Fruit fly (Drosophila melanogaster) whole organism, embryonic: ENCODE measurements around the gene CG12075.

Experiments used
- Aef1 ChIP-seq: fragments of 200-800 bp; sonication (Bioruptor generic); IDR thresholded peaks from 3 replicates; pipeline ENCODE4 v1.3.6; 2022; ENCODE audit warnings: missing biosample characterization, missing genetic modification characterization
- Atf6 ChIP-seq: fragments of 200-800 bp; sonication (Bioruptor generic); IDR thresholded peaks from 2 replicates; pipeline ENCODE4 v1.3.6; 2022; ENCODE audit warnings: missing biosample characterization, missing genetic modification characterization
- B-H1 ChIP-seq: fragments of 200-800 bp; sonication (Bioruptor generic); IDR thresholded peaks from 3 replicates; pipeline ENCODE4 v1.3.6; 2022; ENCODE audit warnings: missing biosample characterization, missing genetic modification characterization
- BEAF-32 ChIP-seq: fragments of 200-800 bp; sonication (Bioruptor generic); optimal IDR thresholded peaks from 3 replicates; lab custom pipeline; 2017; ENCODE audit warnings: missing biosample characterization, missing genetic modification characterization, mild to moderate bottlenecking, moderate library complexity, missing genetic modification reagents
- Bgb ChIP-seq: fragments of 200-800 bp; sonication (Bioruptor generic); IDR thresholded peaks from 2 replicates; pipeline ENCODE4 v1.3.6; 2022; ENCODE audit warnings: missing biosample characterization, missing genetic modification characterization; ENCODE audit not compliant: partially characterized antibody
- CG10462 ChIP-seq: fragments of 200-800 bp; sonication (Bioruptor generic); optimal IDR thresholded peaks from 2 replicates; lab custom pipeline; 2016; ENCODE audit warnings: missing biosample characterization, missing genetic modification characterization
- CG12299 ChIP-seq: fragments of 200-800 bp; sonication (Bioruptor generic); optimal IDR thresholded peaks from 2 replicates; lab custom pipeline; 2018; ENCODE audit warnings: missing biosample characterization, mild to moderate bottlenecking, missing genetic modification characterization
- CG15601 ChIP-seq: fragments of 200-800 bp; sonication (Bioruptor generic); optimal IDR thresholded peaks from 3 replicates; lab custom pipeline; 2019; ENCODE audit warnings: missing biosample characterization, mild to moderate bottlenecking, missing genetic modification characterization, moderate library complexity
- CG16815 ChIP-seq: fragments of 200-800 bp; sonication (Bioruptor generic); optimal IDR thresholded peaks from 3 replicates; lab custom pipeline; 2017; ENCODE audit warnings: missing biosample characterization, mild to moderate bottlenecking, missing genetic modification characterization
- CG18262 ChIP-seq: fragments of 200-800 bp; optimal IDR thresholded peaks from 3 replicates; lab custom pipeline; 2019; ENCODE audit warnings: missing biosample characterization, mild to moderate bottlenecking, missing genetic modification characterization, moderate library complexity
- CG2129 ChIP-seq: fragments of 200-800 bp; sonication (Bioruptor generic); IDR thresholded peaks from 2 replicates; pipeline ENCODE4 v1.3.6; 2022; ENCODE audit warnings: missing biosample characterization, missing genetic modification characterization; ENCODE audit not compliant: partially characterized antibody
- CG31365 ChIP-seq: fragments of 200-800 bp; sonication (Bioruptor generic); optimal IDR thresholded peaks from 2 replicates; lab custom pipeline; 2018; ENCODE audit warnings: missing biosample characterization, mild to moderate bottlenecking, missing genetic modification characterization
- CG33213 ChIP-seq: fragments of 200-800 bp; sonication (Bioruptor generic); optimal IDR thresholded peaks from 3 replicates; lab custom pipeline; 2016; ENCODE audit warnings: missing biosample characterization, missing genetic modification characterization
- CG42726 ChIP-seq: fragments of 200-800 bp; sonication (Bioruptor generic); IDR thresholded peaks from 2 replicates; pipeline ENCODE4 v1.3.6; 2022; ENCODE audit warnings: missing biosample characterization, missing genetic modification characterization; ENCODE audit not compliant: partially characterized antibody
- CG6791 ChIP-seq: fragments of 200-800 bp; sonication (Bioruptor generic); IDR thresholded peaks from 3 replicates; pipeline ENCODE4 v1.3.6; 2022; ENCODE audit warnings: missing biosample characterization, missing genetic modification characterization; ENCODE audit not compliant: partially characterized antibody
- CG6854 ChIP-seq: fragments of 200-800 bp; sonication (Bioruptor generic); optimal IDR thresholded peaks from 3 replicates; lab custom pipeline; 2017; ENCODE audit warnings: missing biosample characterization, mild to moderate bottlenecking, missing genetic modification characterization
- CG8089 ChIP-seq: fragments of 200-800 bp; sonication (Bioruptor generic); optimal IDR thresholded peaks from 3 replicates; lab custom pipeline; 2016; ENCODE audit warnings: missing biosample characterization, missing genetic modification characterization
- CG9437 ChIP-seq: fragments of 200-800 bp; sonication (Bioruptor generic); optimal IDR thresholded peaks from 2 replicates; lab custom pipeline; 2018; ENCODE audit warnings: missing biosample characterization, mild to moderate bottlenecking, missing genetic modification characterization
- CG9797 ChIP-seq: fragments of 200-800 bp; sonication (Bioruptor generic); optimal IDR thresholded peaks from 3 replicates; lab custom pipeline; 2018; ENCODE audit warnings: missing biosample characterization, mild to moderate bottlenecking, missing genetic modification characterization
- Lpt ChIP-seq: fragments of >200 bp; optimal IDR thresholded peaks from 2 replicates; lab custom pipeline; 2018; ENCODE audit warnings: missing biosample characterization, missing genetic modification characterization
- NK7.1 ChIP-seq: fragments of 200-800 bp; sonication (Bioruptor generic); optimal IDR thresholded peaks from 3 replicates; lab custom pipeline; 2016; ENCODE audit warnings: missing biosample characterization, missing genetic modification characterization
- PHDP ChIP-seq: fragments of 200-800 bp; sonication (Bioruptor generic); optimal IDR thresholded peaks from 3 replicates; lab custom pipeline; 2018; ENCODE audit warnings: missing biosample characterization, mild to moderate bottlenecking, missing genetic modification characterization, moderate library complexity
- Sox102F ChIP-seq: fragments of 200-800 bp; sonication (Bioruptor generic); optimal IDR thresholded peaks from 2 replicates; lab custom pipeline; 2018; ENCODE audit warnings: missing biosample characterization, mild to moderate bottlenecking, missing genetic modification characterization, moderate library complexity
- Sry-β ChIP-seq: fragments of 200-800 bp; sonication (Bioruptor generic); optimal IDR thresholded peaks from 2 replicates; lab custom pipeline; 2018; ENCODE audit warnings: missing biosample characterization, mild to moderate bottlenecking, missing genetic modification characterization, moderate library complexity
- Trl ChIP-seq, 3 experiments: fragments of >200 bp in 2 of 3; fragments of 200-800 bp in 1 of 3; sonication (Bioruptor generic) in 1 of 3; optimal IDR thresholded peaks; 2 replicates in 1 of 3; 3 replicates in 2 of 3; lab custom pipeline; 2016 to 2017; ENCODE audit warnings: missing biosample characterization in 1 of 3, missing genetic modification characterization in 1 of 3
- cad ChIP-seq: fragments of >200 bp; optimal IDR thresholded peaks from 2 replicates; lab custom pipeline; 2017; ENCODE audit warnings: missing biosample characterization, missing genetic modification characterization
- crp ChIP-seq, 2 experiments: fragments of 200-800 bp; sonication (Bioruptor generic); optimal IDR thresholded peaks; 2 replicates in 1 of 2; 3 replicates in 1 of 2; lab custom pipeline; 2017; ENCODE audit warnings: missing biosample characterization in 2 of 2, missing genetic modification characterization in 2 of 2, mild to moderate bottlenecking in 1 of 2, moderate library complexity in 1 of 2
- dimm ChIP-seq: fragments of 200-800 bp; sonication (Bioruptor generic); IDR thresholded peaks from 2 replicates; pipeline ENCODE4 v1.3.6; 2022; ENCODE audit warnings: missing biosample characterization, missing genetic modification characterization
- fd3F ChIP-seq: fragments of 200-800 bp; sonication (Bioruptor generic); optimal IDR thresholded peaks from 2 replicates; lab custom pipeline; 2018; ENCODE audit warnings: missing biosample characterization, mild to moderate bottlenecking, missing genetic modification characterization, moderate library complexity
- fd64A ChIP-seq: fragments of 200-800 bp; sonication (Bioruptor generic); optimal IDR thresholded peaks from 3 replicates; lab custom pipeline; 2018; ENCODE audit warnings: missing biosample characterization, mild to moderate bottlenecking, missing genetic modification characterization
- gfzf ChIP-seq: fragments of 200-800 bp; sonication (Bioruptor generic); optimal IDR thresholded peaks from 2 replicates; lab custom pipeline; 2016; ENCODE audit warnings: missing biosample characterization, mild to moderate bottlenecking, missing genetic modification characterization, moderate library complexity
- hbn ChIP-seq: fragments of 200-800 bp; sonication (Bioruptor generic); IDR thresholded peaks from 2 replicates; pipeline ENCODE4 v1.3.6; 2022; ENCODE audit warnings: missing biosample characterization, missing genetic modification characterization; ENCODE audit not compliant: partially characterized antibody
- jing ChIP-seq: fragments of 200-800 bp; sonication (Bioruptor generic); optimal IDR thresholded peaks from 2 replicates; lab custom pipeline; 2018; ENCODE audit warnings: missing biosample characterization, mild to moderate bottlenecking, missing genetic modification characterization
- lov ChIP-seq, 2 experiments: fragments of 200-800 bp in 1 of 2; fragments of >200 bp in 1 of 2; sonication (Bioruptor generic) in 1 of 2; IDR thresholded peaks in 1 of 2; optimal IDR thresholded peaks in 1 of 2; 2 replicates in 1 of 2; 3 replicates in 1 of 2; pipeline versions ENCODE4 v1.3.6 to Lab custom; 2017 to 2022; ENCODE audit warnings: missing biosample characterization in 1 of 2, missing genetic modification characterization in 1 of 2
- nau ChIP-seq: fragments of 200-800 bp; sonication (Bioruptor generic); optimal IDR thresholded peaks from 3 replicates; lab custom pipeline; 2017; ENCODE audit warnings: missing biosample characterization, mild to moderate bottlenecking, missing genetic modification characterization, missing genetic modification reagents
- nerfin-1 ChIP-seq: fragments of 200-800 bp; sonication (Bioruptor generic); optimal IDR thresholded peaks from 3 replicates; lab custom pipeline; 2019; ENCODE audit warnings: missing biosample characterization, mild to moderate bottlenecking, missing genetic modification characterization, moderate library complexity
- oc ChIP-seq: fragments of 200-800 bp; sonication (Bioruptor generic); optimal IDR thresholded peaks from 2 replicates; lab custom pipeline; 2018; ENCODE audit warnings: missing biosample characterization, mild to moderate bottlenecking, missing genetic modification characterization, moderate library complexity
- otp ChIP-seq: fragments of 200-800 bp; sonication (Bioruptor generic); IDR thresholded peaks from 3 replicates; pipeline ENCODE4, ENCODE4 v1.3.6; 2022; ENCODE audit warnings: missing biosample characterization, missing genetic modification characterization
- peb ChIP-seq: fragments of 200-800 bp; sonication (Bioruptor generic); IDR thresholded peaks from 2 replicates; pipeline ENCODE4 v1.3.6; 2022; ENCODE audit warnings: missing biosample characterization, missing genetic modification characterization
- scrt ChIP-seq: fragments of 200-800 bp; sonication (Bioruptor generic); optimal IDR thresholded peaks from 2 replicates; lab custom pipeline; 2018; ENCODE audit warnings: missing biosample characterization, mild to moderate bottlenecking, missing genetic modification characterization, moderate library complexity
- sisA ChIP-seq: fragments of 200-800 bp; sonication (Bioruptor generic); IDR thresholded peaks from 2 replicates; pipeline ENCODE4 v1.3.6; 2022; ENCODE audit warnings: missing biosample characterization, missing genetic modification characterization
- sob ChIP-seq: fragments of 200-800 bp; sonication (Bioruptor generic); IDR thresholded peaks from 2 replicates; pipeline ENCODE4 v1.3.6; 2022; ENCODE audit warnings: missing biosample characterization, missing genetic modification characterization
- tna ChIP-seq: fragments of 200-800 bp; sonication (Bioruptor generic); IDR thresholded peaks from 2 replicates; pipeline ENCODE4 v1.3.6; 2022; ENCODE audit warnings: missing biosample characterization, missing genetic modification characterization; ENCODE audit not compliant: partially characterized antibody
- zen2 ChIP-seq: fragments of 200-800 bp; sonication (Bioruptor generic); IDR thresholded peaks from 3 replicates; pipeline ENCODE4 v1.3.6; 2022; ENCODE audit warnings: missing biosample characterization, missing genetic modification characterization; ENCODE audit not compliant: partially characterized antibody
- zf30C ChIP-seq: fragments of 200-800 bp; sonication (Bioruptor generic); optimal IDR thresholded peaks from 3 replicates; lab custom pipeline; 2018; ENCODE audit warnings: missing biosample characterization, mild to moderate bottlenecking, missing genetic modification characterization
- zfh2 ChIP-seq: fragments of 200-800 bp; sonication (Bioruptor generic); optimal IDR thresholded peaks from 2 replicates; lab custom pipeline; 2016; ENCODE audit warnings: missing biosample characterization, missing genetic modification characterization

Gene CG12075

DNA sequence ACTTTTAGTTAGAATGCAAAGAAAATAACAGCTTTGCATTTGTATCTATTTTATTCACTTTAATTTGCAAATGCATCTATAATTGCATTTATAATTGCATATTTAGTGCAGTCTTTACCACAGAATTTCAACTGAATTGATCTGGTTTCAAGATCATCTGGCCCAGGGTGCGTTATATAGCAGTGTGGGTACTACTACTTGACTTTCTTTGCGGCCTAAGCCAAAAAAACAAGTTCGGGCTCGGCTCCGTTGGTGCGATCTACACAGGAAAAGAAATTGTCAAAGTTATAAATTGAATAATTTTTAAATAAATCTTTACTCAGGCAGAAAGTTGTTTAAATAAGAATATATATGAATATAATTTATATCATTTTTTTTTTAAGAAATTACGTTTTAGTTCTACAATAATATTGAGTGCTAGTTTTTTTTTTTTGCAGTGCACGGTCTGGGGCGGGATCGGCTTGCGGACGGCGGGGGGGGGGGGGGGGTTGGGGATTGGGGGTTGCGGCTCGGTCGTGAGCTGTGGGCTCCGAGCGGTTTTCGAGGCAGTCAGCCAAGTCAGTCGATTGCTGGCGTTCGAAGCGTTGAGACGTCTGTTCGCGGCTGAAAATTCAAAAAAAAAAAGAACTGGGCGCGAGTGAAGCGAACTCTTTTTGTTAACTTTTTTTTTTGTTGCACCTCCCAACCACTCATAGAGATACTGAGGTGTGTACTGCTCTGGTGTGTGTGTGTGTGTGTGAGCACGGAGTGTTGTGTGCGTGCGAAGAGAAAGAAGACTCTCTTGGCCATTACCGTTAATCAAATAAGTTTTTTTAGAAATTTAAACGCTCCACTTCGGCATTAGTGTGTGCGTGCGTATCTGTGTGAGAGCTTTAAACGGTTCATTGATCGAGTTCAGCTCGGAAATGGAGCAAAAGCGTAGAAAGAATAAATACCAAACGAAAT, 25.7 kb downstream of the CG12075 start (continued):
- TF ChIP-seq CG33213 (GFP tag; lab: Kevin White, UChicago) (no peak), hbn (GFP tag; lab: Robert Waterston, UW) (no peak), CG31365 (no peak), zfh2 (GFP tag; lab: Kevin White, UChicago) (peak; percentile 32), BEAF-32 (no peak), CG18262 (tag; lab: Kevin White, UChicago) (peak; percentile 83), CG12299 (tag; lab: Kevin White, UChicago) (peak; percentile 52), NK7.1 (GFP tag; lab: Kevin White, UChicago) (no peak), peb (GFP tag; lab: Robert Waterston, UW) (no peak; the same call in 1 of the 2 replicates), sob (GFP tag; lab: Robert Waterston, UW) (peak; percentile 83), CG15601 (peak; percentile 80), cad (no peak), dimm (GFP tag; lab: Robert Waterston, UW) (peak; percentile 69), CG9437 (GFP tag; lab: Kevin White, UChicago) (peak; percentile 61), zen2 (GFP tag; lab: Robert Waterston, UW) (no peak), CG2129 (GFP tag; lab: Robert Waterston, UW) (no peak), CG9797 (GFP tag; lab: Kevin White, UChicago) (peak; percentile 3), Lpt (GFP tag; lab: Kevin White, UChicago) (no peak), CG42726 (GFP tag; lab: Robert Waterston, UW) (no peak), Bgb (GFP tag; lab: Robert Waterston, UW) (peak; percentile 36; the same call in 1 of the 2 replicates), tna (no peak), CG8089 (GFP tag; lab: Kevin White, UChicago) (no peak), B-H1 (peak; percentile 65), Trl (optimal IDR thresholded peaks at IDR 0.05; lab: Kevin White, UChicago) (peak; percentile 11 to 28), Trl (GFP tag; optimal IDR thresholded peaks at IDR 0.05; lab: Kevin White, UChicago) (no peak), sisA (peak; percentile 81), gfzf (GFP tag; lab: Kevin White, UChicago) (no peak), zf30C (GFP tag; lab: Kevin White, UChicago) (peak; percentile 84), jing (GFP tag; lab: Kevin White, UChicago) (no peak), Atf6 (peak; percentile 76), CG6854 (GFP tag; lab: Kevin White, UChicago) (peak; percentile 77), Sry-β (GFP tag; lab: Kevin White, UChicago) (no peak), nerfin-1 (peak; percentile 79), scrt (peak; percentile 80), crp (GFP tag; optimal IDR thresholded peaks at IDR 0.05; lab: Kevin White, UChicago) (peak in 1 of 2 experiments; percentile 11), PHDP (peak; percentile 85), fd3F (GFP tag; lab: Kevin White, UChicago) (peak; percentile 72), otp (no peak; the same call in 1 of the 3 replicates), fd64A (GFP tag; lab: Kevin White, UChicago) (peak; percentile 40), CG16815 (peak; percentile 54), Sox102F (peak; percentile 76), CG10462 (GFP tag; lab: Kevin White, UChicago) (peak; percentile 14), Aef1 (GFP tag; lab: Robert Waterston, UW) (peak; percentile 64; the same call in 2 of the 3 replicates), nau (GFP tag; lab: Kevin White, UChicago) (no peak), oc (tag; lab: Kevin White, UChicago) (peak; percentile 74), CG6791 (GFP tag; lab: Robert Waterston, UW) (no peak), lov (optimal IDR thresholded peaks at IDR 0.05; lab: Kevin White, UChicago) (no peak), lov (GFP tag; IDR thresholded peaks at IDR 0.05; lab: Robert Waterston, UW) (peak; percentile 63; the same call in 1 of the 3 replicates)
